Fruit fly (Drosophila melanogaster) whole organism, wandering third instar larva: ENCODE measurements around the gene Nepl6.
A peak's percentile ranks its signal among the peaks of the same experiment; 100 is the strongest.

Experiments used
- Abd-B ChIP-seq: fragments of >200 bp; optimal IDR thresholded peaks from 2 replicates; lab custom pipeline; 2017; ENCODE audit warnings: missing biosample characterization, missing genetic modification characterization
- CG32264 ChIP-seq: fragments of 200-800 bp; sonication (Bioruptor generic); optimal IDR thresholded peaks from 2 replicates; lab custom pipeline; 2016; ENCODE audit warnings: missing biosample characterization, missing genetic modification characterization
- CG9705 ChIP-seq: fragments of 200-800 bp; sonication (Bioruptor generic); optimal IDR thresholded peaks from 2 replicates; lab custom pipeline; 2018; ENCODE audit warnings: missing biosample characterization, mild to moderate bottlenecking, missing genetic modification characterization
- Dfd ChIP-seq: fragments of >200 bp; optimal IDR thresholded peaks from 2 replicates; lab custom pipeline; 2017; ENCODE audit warnings: missing biosample characterization, missing genetic modification characterization
- Dif ChIP-seq: fragments of 200-275, 200-300 bp; sonication (Bioruptor generic); optimal IDR thresholded peaks from 2 replicates; lab custom pipeline; 2018; ENCODE audit warnings: missing biosample characterization, missing genetic modification characterization; ENCODE audit not compliant: partially characterized antibody
- GATAd ChIP-seq: sonication (Bioruptor generic); optimal IDR thresholded peaks from 2 replicates; lab custom pipeline; 2016; ENCODE audit warnings: missing biosample characterization, missing genetic modification characterization
- HLH106 ChIP-seq: fragments of 200-800 bp; optimal IDR thresholded peaks from 3 replicates; lab custom pipeline; 2019; ENCODE audit warnings: missing biosample characterization, mild to moderate bottlenecking, missing genetic modification characterization, moderate library complexity
- Hr78 ChIP-seq: fragments of >200 bp; optimal IDR thresholded peaks from 2 replicates; lab custom pipeline; 2017; ENCODE audit warnings: missing biosample characterization, missing genetic modification characterization
- Hr83 ChIP-seq: fragments of 200-300 bp; sonication (Bioruptor generic); optimal IDR thresholded peaks from 2 replicates; lab custom pipeline; 2016; ENCODE audit warnings: missing biosample characterization, mild to moderate bottlenecking, missing genetic modification characterization, moderate library complexity; ENCODE audit not compliant: poor library complexity, severe bottlenecking
- Jra ChIP-seq: sonication (Bioruptor generic); optimal IDR thresholded peaks from 2 replicates; lab custom pipeline; 2016; ENCODE audit warnings: missing biosample characterization, missing genetic modification characterization
- Mio ChIP-seq: sonication (Bioruptor generic); optimal IDR thresholded peaks from 2 replicates; lab custom pipeline; 2016; ENCODE audit warnings: missing biosample characterization, missing genetic modification characterization
- Myc ChIP-seq: fragments of >200 bp; optimal IDR thresholded peaks from 2 replicates; lab custom pipeline; 2017
- OdsH ChIP-seq: fragments of 200-800 bp; sonication (Bioruptor generic); optimal IDR thresholded peaks from 2 replicates; lab custom pipeline; 2016; ENCODE audit warnings: missing biosample characterization, mild to moderate bottlenecking, missing genetic modification characterization
- Rel ChIP-seq, 2 experiments: fragments of 200-800 bp; sonication (Bioruptor generic) in 1 of 2; optimal IDR thresholded peaks; 2 replicates in 1 of 2; 3 replicates in 1 of 2; lab custom pipeline; 2016 to 2019; ENCODE audit warnings: mild to moderate bottlenecking in 2 of 2, missing biosample characterization in 2 of 2, missing genetic modification characterization in 2 of 2, moderate library complexity in 1 of 2
- Sp1 ChIP-seq: fragments of 200-800 bp; sonication (Bioruptor generic); optimal IDR thresholded peaks from 3 replicates; lab custom pipeline; 2019; ENCODE audit warnings: missing biosample characterization, mild to moderate bottlenecking, missing genetic modification characterization, moderate library complexity
- Vsx2 ChIP-seq: fragments of 200-300, 225-300 bp; sonication (Bioruptor generic); optimal IDR thresholded peaks from 2 replicates; lab custom pipeline; 2018; ENCODE audit warnings: missing biosample characterization, missing genetic modification characterization; ENCODE audit not compliant: partially characterized antibody
- br ChIP-seq: fragments of 200-800 bp; sonication (Bioruptor generic); optimal IDR thresholded peaks from 2 replicates; lab custom pipeline; 2016; ENCODE audit warnings: missing biosample characterization, missing genetic modification characterization
- brk ChIP-seq: fragments of 200-800 bp; sonication (Bioruptor generic); optimal IDR thresholded peaks from 2 replicates; lab custom pipeline; 2016; ENCODE audit warnings: missing biosample characterization, mild to moderate bottlenecking, missing genetic modification characterization
- dl ChIP-seq, 2 experiments: fragments of 175-275, 200-275 bp in 1 of 2; fragments of 200-275 bp in 1 of 2; sonication (Bioruptor generic); optimal IDR thresholded peaks; lab custom pipeline; 2018; ENCODE audit warnings: mild to moderate bottlenecking in 2 of 2, missing biosample characterization in 2 of 2, missing genetic modification characterization in 2 of 2, moderate library complexity in 2 of 2; ENCODE audit not compliant: partially characterized antibody in 2 of 2, insufficient read depth in 1 of 2
- dmrt93B ChIP-seq: fragments of 200-800 bp; sonication (Bioruptor generic); optimal IDR thresholded peaks from 2 replicates; lab custom pipeline; 2018; ENCODE audit warnings: missing biosample characterization, mild to moderate bottlenecking, missing genetic modification characterization
- dsf ChIP-seq: sonication (Bioruptor generic); optimal IDR thresholded peaks from 2 replicates; lab custom pipeline; 2016; ENCODE audit warnings: missing biosample characterization, missing genetic modification characterization, borderline replicate concordance
- ey ChIP-seq: fragments of 200-800 bp; sonication (Bioruptor generic); optimal IDR thresholded peaks from 2 replicates; lab custom pipeline; 2016; ENCODE audit warnings: missing biosample characterization, missing genetic modification characterization
- foxo ChIP-seq, 2 experiments: fragments of 200-800 bp; sonication (Bioruptor generic); optimal IDR thresholded peaks; 2 replicates in 1 of 2; 3 replicates in 1 of 2; lab custom pipeline; 2016 to 2017; ENCODE audit warnings: missing biosample characterization in 2 of 2, missing genetic modification characterization in 2 of 2
- fru ChIP-seq: fragments of 200-800 bp; sonication (Bioruptor generic); optimal IDR thresholded peaks from 3 replicates; lab custom pipeline; 2016; ENCODE audit warnings: missing biosample characterization, mild to moderate bottlenecking, missing genetic modification characterization
- h ChIP-seq: fragments of 200-800 bp; sonication (Bioruptor generic); optimal IDR thresholded peaks from 3 replicates; lab custom pipeline; 2016; ENCODE audit warnings: missing biosample characterization, mild to moderate bottlenecking, missing genetic modification characterization
- jim ChIP-seq: fragments of 175-275, 200-325 bp; sonication (Bioruptor generic); optimal IDR thresholded peaks from 2 replicates; lab custom pipeline; 2016; ENCODE audit warnings: missing biosample characterization, mild to moderate bottlenecking, missing genetic modification characterization
- lola ChIP-seq: fragments of >200 bp; optimal IDR thresholded peaks from 2 replicates; lab custom pipeline; 2017; ENCODE audit warnings: missing biosample characterization, missing genetic modification characterization
- pan ChIP-seq: fragments of >200 bp; optimal IDR thresholded peaks from 2 replicates; lab custom pipeline; 2017
- psq ChIP-seq: fragments of 200-800 bp; sonication (Bioruptor generic); optimal IDR thresholded peaks from 3 replicates; lab custom pipeline; 2017; ENCODE audit warnings: missing biosample characterization, mild to moderate bottlenecking, missing genetic modification characterization, moderate library complexity
- rgr ChIP-seq: fragments of 200-800 bp; sonication (Bioruptor generic); optimal IDR thresholded peaks from 3 replicates; lab custom pipeline; 2016; ENCODE audit warnings: missing biosample characterization, mild to moderate bottlenecking, missing genetic modification characterization
- sv ChIP-seq: fragments of 200-800 bp; sonication (Bioruptor generic); optimal IDR thresholded peaks from 3 replicates; lab custom pipeline; 2016; ENCODE audit warnings: missing biosample characterization, missing genetic modification characterization
- tai ChIP-seq: sonication (Bioruptor generic); optimal IDR thresholded peaks from 2 replicates; lab custom pipeline; 2016; ENCODE audit warnings: missing biosample characterization, missing genetic modification characterization
- usp ChIP-seq: fragments of >200 bp; optimal IDR thresholded peaks from 2 replicates; lab custom pipeline; 2017; ENCODE audit warnings: missing biosample characterization, missing genetic modification characterization

The Nepl6 gene

DNA sequence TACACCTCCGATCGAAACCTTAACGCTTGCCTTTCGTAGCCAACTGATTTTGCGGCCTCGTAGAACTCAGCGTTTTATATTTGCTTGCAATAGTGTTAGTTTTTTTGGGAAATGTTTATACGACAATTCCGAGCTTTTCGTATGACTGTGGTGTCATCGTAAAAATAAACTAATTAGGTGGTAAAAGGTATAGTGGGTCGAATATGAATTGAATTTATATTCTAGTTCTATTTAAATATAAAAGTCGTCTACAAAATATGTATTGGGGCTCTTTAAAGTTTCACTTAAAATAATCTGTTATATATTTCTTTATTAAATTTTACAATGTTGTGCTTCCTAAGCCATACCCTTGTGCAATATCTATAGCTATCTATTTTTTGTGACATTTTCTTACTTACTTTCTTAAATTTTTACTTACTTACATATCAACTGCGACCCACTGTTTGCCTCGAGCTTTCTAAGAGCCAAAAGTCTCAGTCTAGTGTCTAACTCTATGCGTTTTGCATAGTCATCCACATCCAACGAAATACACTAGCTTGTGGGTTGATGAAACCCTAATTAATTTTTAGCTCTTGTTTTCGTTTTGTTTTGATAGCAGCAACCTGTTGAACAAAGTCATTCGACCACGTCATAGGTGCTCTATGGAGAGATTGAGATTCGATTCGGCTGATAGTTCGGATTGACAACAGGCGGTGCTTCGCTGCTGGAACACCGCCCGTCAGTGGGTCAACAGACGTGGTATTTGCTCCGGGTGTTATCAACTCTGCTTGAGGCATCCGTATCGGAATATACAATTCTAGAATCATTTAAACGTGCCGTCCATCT, 34.1 kb downstream of the Nepl6 start, which contains the start of gene CG9498:
CG9498 (minus strand) TSS at position 51 of the 825 bp plus-strand sequence.
- TF ChIP-seq tai (GFP tag; lab: Kevin White, UChicago) = no peak
- peak; percentile 47 for TF ChIP-seq OdsH (GFP tag; lab: Kevin White, UChicago)
- TF ChIP-seq HLH106 (tag; lab: Kevin White, UChicago) = peak; percentile 0
- no peak for TF ChIP-seq Mio (GFP tag; lab: Kevin White, UChicago)
- no peak for TF ChIP-seq Jra (GFP tag; lab: Kevin White, UChicago)
- no peak for TF ChIP-seq h (GFP tag; lab: Kevin White, UChicago)
- TF ChIP-seq br (GFP tag; lab: Kevin White, UChicago) = no peak
- no peak for TF ChIP-seq GATAd (GFP tag; lab: Kevin White, UChicago)
- peak; percentile 24 for TF ChIP-seq sv (GFP tag; lab: Kevin White, UChicago)
- peak in 1 of 2 experiments; percentile 74 for TF ChIP-seq foxo (GFP tag; optimal IDR thresholded peaks at IDR 0.05; lab: Kevin White, UChicago)
- TF ChIP-seq Sp1 (GFP tag; lab: Kevin White, UChicago) = no peak
- TF ChIP-seq rgr (GFP tag; lab: Kevin White, UChicago) = no peak
- TF ChIP-seq fru = peak; percentile 22
- no peak for TF ChIP-seq Myc
- TF ChIP-seq Vsx2 = peak; percentile 37
- no peak for TF ChIP-seq dl (GFP tag; optimal IDR thresholded peaks at IDR 0.05; lab: Kevin White, UChicago; ENCODE audit: insufficient read depth in 1 of 2, partially characterized antibody in 2 of 2)
- TF ChIP-seq psq (GFP tag; lab: Kevin White, UChicago) = no peak
- TF ChIP-seq Hr83 = no peak
- no peak for TF ChIP-seq pan (lab: Kevin White, UChicago)
- no peak for TF ChIP-seq ey (GFP tag; lab: Kevin White, UChicago)
- TF ChIP-seq lola (GFP tag; lab: Kevin White, UChicago) = no peak
- TF ChIP-seq jim (GFP tag; lab: Kevin White, UChicago) = no peak
- no peak for TF ChIP-seq Abd-B
- no peak for TF ChIP-seq usp (GFP tag; lab: Kevin White, UChicago)
- no peak for TF ChIP-seq dmrt93B (GFP tag; lab: Kevin White, UChicago)

DNA sequence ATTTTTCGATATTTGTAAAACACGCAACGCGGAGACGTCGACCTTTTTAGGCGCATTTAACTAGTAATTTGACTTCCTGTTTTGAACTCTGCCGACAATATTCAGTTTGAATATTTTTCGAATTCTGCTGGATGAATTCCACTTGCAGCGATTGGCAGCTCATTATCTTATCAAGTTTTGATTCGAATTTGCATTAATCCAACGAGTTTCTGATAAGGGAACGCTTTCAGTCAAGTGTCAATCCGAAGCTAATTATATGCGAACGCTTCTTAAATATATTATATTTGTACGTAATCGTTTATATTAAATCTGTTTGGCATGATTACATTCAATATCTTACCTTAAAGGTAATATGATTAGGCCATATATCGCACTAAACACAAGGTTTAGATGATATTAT, 37.0 kb downstream of the Nepl6 start, which contains the start of gene CG9497:
CG9497 (minus strand) TSS at position 101 of the 400 bp plus-strand sequence.
- TF ChIP-seq Dif (GFP tag; lab: Kevin White, UChicago) (no peak), Hr78 (GFP tag; lab: Kevin White, UChicago) (no peak), Abd-B (no peak), dl (GFP tag; optimal IDR thresholded peaks at IDR 0.05; lab: Kevin White, UChicago; ENCODE audit: insufficient read depth in 1 of 2, partially characterized antibody in 2 of 2) (no peak), dsf (GFP tag; lab: Kevin White, UChicago) (no peak), pan (lab: Kevin White, UChicago) (no peak)

- TF ChIP-seq dsf (GFP tag; lab: Kevin White, UChicago) (no peak), Rel (GFP tag; optimal IDR thresholded peaks at IDR 0.05; lab: Kevin White, UChicago) (no peak), Rel (tag; optimal IDR thresholded peaks at IDR 0.05; lab: Kevin White, UChicago) (peak; percentile 37), Abd-B (no peak), dl (GFP tag; optimal IDR thresholded peaks at IDR 0.05; lab: Kevin White, UChicago; ENCODE audit: insufficient read depth in 1 of 2, partially characterized antibody in 2 of 2) (peak in 1 of 2 experiments; percentile 18), psq (GFP tag; lab: Kevin White, UChicago) (peak; percentile 29), Sp1 (GFP tag; lab: Kevin White, UChicago) (no peak), tai (GFP tag; lab: Kevin White, UChicago) (no peak), Vsx2 (no peak), h (GFP tag; lab: Kevin White, UChicago) (peak; percentile 15), CG9705 (no peak), Mio (GFP tag; lab: Kevin White, UChicago) (no peak), pan (lab: Kevin White, UChicago) (no peak), CG32264 (GFP tag; lab: Kevin White, UChicago) (no peak), Hr78 (GFP tag; lab: Kevin White, UChicago) (no peak), Hr83 (peak; percentile 51), Dfd (GFP tag; lab: Kevin White, UChicago) (no peak), Dif (GFP tag; lab: Kevin White, UChicago) (peak; percentile 5), brk (no peak)
These were observed 42.0 kb downstream of the Nepl6 start for dm6 chr2L:6343084-6343873.
